Fruit fly (Drosophila melanogaster) whole organism, embryonic: ENCODE data around the gene Est-Q.

Experiments
- CG10274 ChIP-seq: fragments of 200-800 bp; sonication (Bioruptor generic); optimal IDR thresholded peaks from 3 replicates; lab custom pipeline; 2017; ENCODE audit warnings: missing biosample characterization, mild to moderate bottlenecking, missing genetic modification characterization
- CG11560 ChIP-seq: fragments of 200-800 bp; sonication (Bioruptor generic); IDR thresholded peaks from 3 replicates; pipeline ENCODE4 v1.3.6; 2022; ENCODE audit warnings: missing biosample characterization, missing genetic modification characterization
- CG12071 ChIP-seq: fragments of 200-800 bp; sonication (Bioruptor generic); optimal IDR thresholded peaks from 3 replicates; lab custom pipeline; 2018; ENCODE audit warnings: missing biosample characterization, mild to moderate bottlenecking, missing genetic modification characterization
- CG12391 ChIP-seq: fragments of 200-800 bp; sonication (Bioruptor generic); optimal IDR thresholded peaks from 3 replicates; lab custom pipeline; 2018; ENCODE audit warnings: missing biosample characterization, mild to moderate bottlenecking, missing genetic modification characterization, moderate library complexity
- CG14710 ChIP-seq: fragments of 200-800 bp; sonication (Bioruptor generic); optimal IDR thresholded peaks from 3 replicates; lab custom pipeline; 2019; ENCODE audit warnings: missing biosample characterization, mild to moderate bottlenecking, missing genetic modification characterization, moderate library complexity
- CG14965 ChIP-seq: fragments of 200-800 bp; sonication (Bioruptor generic); optimal IDR thresholded peaks from 2 replicates; lab custom pipeline; 2016; ENCODE audit warnings: missing biosample characterization, missing genetic modification characterization, borderline replicate concordance
- CG15073 ChIP-seq: fragments of 200-800 bp; sonication (Bioruptor generic); optimal IDR thresholded peaks from 2 replicates; lab custom pipeline; 2016; ENCODE audit warnings: missing biosample characterization, missing genetic modification characterization
- CG1647 ChIP-seq: fragments of 200-800 bp; sonication (Bioruptor generic); optimal IDR thresholded peaks from 3 replicates; lab custom pipeline; 2016; ENCODE audit warnings: missing biosample characterization, missing genetic modification characterization
- CG2712 ChIP-seq: fragments of 200-800 bp; optimal IDR thresholded peaks from 3 replicates; lab custom pipeline; 2019; ENCODE audit warnings: missing biosample characterization, mild to moderate bottlenecking, missing genetic modification characterization, moderate library complexity
- CG2889 ChIP-seq: fragments of 200-800 bp; sonication (Bioruptor generic); IDR thresholded peaks from 3 replicates; pipeline ENCODE4 v1.3.6; 2022; ENCODE audit warnings: missing biosample characterization, missing genetic modification characterization
- CG32532 ChIP-seq: fragments of 200-800 bp; sonication (Bioruptor generic); IDR thresholded peaks from 2 replicates; pipeline ENCODE4 v1.3.6; 2022; ENCODE audit warnings: missing biosample characterization, missing genetic modification characterization
- CG5180 ChIP-seq: fragments of 200-800 bp; sonication (Bioruptor generic); optimal IDR thresholded peaks from 3 replicates; lab custom pipeline; 2017; ENCODE audit warnings: missing biosample characterization, missing genetic modification characterization, mild to moderate bottlenecking, moderate library complexity, missing genetic modification reagents
- CG7271 ChIP-seq: fragments of 200-800 bp; sonication (Bioruptor generic); optimal IDR thresholded peaks from 2 replicates; lab custom pipeline; 2018; ENCODE audit warnings: missing biosample characterization, mild to moderate bottlenecking, missing genetic modification characterization, moderate library complexity
- CG8281 ChIP-seq: fragments of 200-800 bp; sonication (Bioruptor generic); optimal IDR thresholded peaks from 2 replicates; lab custom pipeline; 2018; ENCODE audit warnings: missing biosample characterization, mild to moderate bottlenecking, missing genetic modification characterization, moderate library complexity
- CG8924 ChIP-seq: fragments of 200-800 bp; optimal IDR thresholded peaks from 3 replicates; lab custom pipeline; 2019; ENCODE audit warnings: missing biosample characterization, mild to moderate bottlenecking, missing genetic modification characterization, moderate library complexity
- CG8944 ChIP-seq: fragments of 200-800 bp; sonication (Bioruptor generic); optimal IDR thresholded peaks from 3 replicates; lab custom pipeline; 2016; ENCODE audit warnings: missing biosample characterization, missing genetic modification characterization
- Camta ChIP-seq: fragments of 200-800 bp; sonication (Bioruptor generic); optimal IDR thresholded peaks from 2 replicates; lab custom pipeline; 2016; ENCODE audit warnings: missing biosample characterization, missing genetic modification characterization
- D19B ChIP-seq: fragments of 200-800 bp; sonication (Bioruptor generic); optimal IDR thresholded peaks from 2 replicates; lab custom pipeline; 2017; ENCODE audit warnings: missing biosample characterization, mild to moderate bottlenecking, missing genetic modification characterization
- Dfd ChIP-seq, 2 experiments: fragments of >200 bp; optimal IDR thresholded peaks; 2 replicates each; lab custom pipeline; 2017; ENCODE audit warnings: missing biosample characterization in 2 of 2, missing genetic modification characterization in 2 of 2
- Dp ChIP-seq: fragments of 200-800 bp; sonication (Bioruptor generic); optimal IDR thresholded peaks from 2 replicates; lab custom pipeline; 2018; ENCODE audit warnings: missing biosample characterization, mild to moderate bottlenecking, missing genetic modification characterization, moderate library complexity
- Ets65A ChIP-seq: fragments of 200-800 bp; sonication (Bioruptor generic); peaks from one replicate; lab custom pipeline; 2016; ENCODE audit warnings: missing biosample characterization, missing genetic modification characterization
- Fer2 ChIP-seq: fragments of 200-800 bp; sonication (Bioruptor generic); optimal IDR thresholded peaks from 2 replicates; lab custom pipeline; 2018; ENCODE audit warnings: missing biosample characterization, mild to moderate bottlenecking, missing genetic modification characterization, moderate library complexity
- H15 ChIP-seq: fragments of 200-800 bp; sonication (Bioruptor generic); IDR thresholded peaks from 3 replicates; pipeline ENCODE4 v1.3.6; 2022; ENCODE audit warnings: missing biosample characterization, missing genetic modification characterization
- Hr78 ChIP-seq, 2 experiments: fragments of 200-800 bp in 1 of 2; fragments of >200 bp in 1 of 2; sonication (Bioruptor generic) in 1 of 2; optimal IDR thresholded peaks; 2 replicates each; lab custom pipeline; 2017 to 2019; ENCODE audit warnings: missing biosample characterization in 2 of 2, missing genetic modification characterization in 2 of 2, mild to moderate bottlenecking in 1 of 2, moderate library complexity in 1 of 2
- Jarid2 ChIP-seq: fragments of 200-800 bp; sonication (Bioruptor generic); optimal IDR thresholded peaks from 3 replicates; lab custom pipeline; 2017; ENCODE audit warnings: mild to moderate bottlenecking, missing biosample characterization, missing genetic modification reagents, missing genetic modification characterization
- Mad ChIP-seq: fragments of 200-800 bp; sonication (Bioruptor generic); optimal IDR thresholded peaks from 2 replicates; lab custom pipeline; 2016; ENCODE audit warnings: missing biosample characterization, missing genetic modification characterization
- Max ChIP-seq: fragments of 200-800 bp; sonication (Bioruptor generic); optimal IDR thresholded peaks from 2 replicates; lab custom pipeline; 2016; ENCODE audit warnings: missing biosample characterization, mild to moderate bottlenecking, missing genetic modification characterization
- Neu2 ChIP-seq: fragments of 200-800 bp; sonication (Bioruptor generic); optimal IDR thresholded peaks from 3 replicates; lab custom pipeline; 2016; ENCODE audit warnings: missing biosample characterization, missing genetic modification characterization, borderline replicate concordance
- Optix ChIP-seq: fragments of 200-800 bp; sonication (Bioruptor generic); IDR thresholded peaks from 3 replicates; pipeline ENCODE4 v1.3.6; 2022; ENCODE audit warnings: missing biosample characterization, missing genetic modification characterization
- Ssrp ChIP-seq: fragments of 200-800 bp; sonication (Bioruptor generic); optimal IDR thresholded peaks from 2 replicates; lab custom pipeline; 2018; ENCODE audit warnings: missing biosample characterization, mild to moderate bottlenecking, missing genetic modification characterization, moderate library complexity
- Vsx1 ChIP-seq: fragments of 200-800 bp; sonication (Bioruptor generic); optimal IDR thresholded peaks from 2 replicates; lab custom pipeline; 2017; ENCODE audit warnings: missing biosample characterization, mild to moderate bottlenecking, missing genetic modification characterization, missing genetic modification reagents
- ab ChIP-seq: fragments of 200-800 bp; sonication (Bioruptor generic); optimal IDR thresholded peaks from 2 replicates; lab custom pipeline; 2016; ENCODE audit warnings: missing biosample characterization, missing genetic modification characterization
- ap ChIP-seq: fragments of 200-800 bp; sonication (Bioruptor generic); IDR thresholded peaks from 2 replicates; pipeline ENCODE4 v1.3.6; 2022; ENCODE audit warnings: missing biosample characterization, missing genetic modification characterization
- bsh ChIP-seq, 2 experiments: fragments of 200-800 bp; sonication (Bioruptor generic); optimal IDR thresholded peaks; 2 replicates each; lab custom pipeline; 2017 to 2018; ENCODE audit warnings: mild to moderate bottlenecking in 2 of 2, missing biosample characterization in 2 of 2, missing genetic modification characterization in 2 of 2, moderate library complexity in 1 of 2
- cad ChIP-seq: fragments of >200 bp; optimal IDR thresholded peaks from 2 replicates; lab custom pipeline; 2017; ENCODE audit warnings: missing biosample characterization, missing genetic modification characterization
- chm ChIP-seq: fragments of 200-800 bp; sonication (Bioruptor generic); IDR thresholded peaks from 2 replicates; pipeline ENCODE4 v1.3.6; 2022; ENCODE audit warnings: missing biosample characterization, missing genetic modification characterization
- croc ChIP-seq: fragments of 200-800 bp; sonication (Bioruptor generic); conservative IDR thresholded peaks from 3 replicates; pipeline ENCODE4 v1.3.6; 2022; ENCODE audit warnings: missing biosample characterization, missing genetic modification characterization
- dimm ChIP-seq: fragments of 200-800 bp; sonication (Bioruptor generic); IDR thresholded peaks from 2 replicates; pipeline ENCODE4 v1.3.6; 2022; ENCODE audit warnings: missing biosample characterization, missing genetic modification characterization
- gcm2 ChIP-seq: fragments of 200-800 bp; sonication (Bioruptor generic); optimal IDR thresholded peaks from 2 replicates; lab custom pipeline; 2016; ENCODE audit warnings: missing biosample characterization, missing genetic modification characterization
- lmd ChIP-seq: fragments of 200-800 bp; sonication (Bioruptor generic); IDR thresholded peaks from 2 replicates; pipeline ENCODE4 v1.3.6; 2022; ENCODE audit warnings: missing biosample characterization, missing genetic modification characterization
- mam ChIP-seq: fragments of 200-800 bp; sonication (Bioruptor generic); optimal IDR thresholded peaks from 3 replicates; lab custom pipeline; 2016; ENCODE audit warnings: missing biosample characterization, missing genetic modification characterization
- nerfin-2 ChIP-seq: fragments of 200-800 bp; sonication (Bioruptor generic); IDR thresholded peaks from 2 replicates; pipeline ENCODE4 v1.3.6; 2022; ENCODE audit warnings: missing biosample characterization, missing genetic modification characterization; ENCODE audit not compliant: partially characterized antibody
- nom ChIP-seq: fragments of 200-800 bp; sonication (Bioruptor generic); optimal IDR thresholded peaks from 2 replicates; lab custom pipeline; 2017; ENCODE audit warnings: missing biosample characterization, missing genetic modification characterization, mild to moderate bottlenecking, moderate library complexity, missing genetic modification reagents
- otp ChIP-seq: fragments of 200-800 bp; sonication (Bioruptor generic); IDR thresholded peaks from 3 replicates; pipeline ENCODE4, ENCODE4 v1.3.6; 2022; ENCODE audit warnings: missing biosample characterization, missing genetic modification characterization
- p53 ChIP-seq: fragments of 200-800 bp; sonication (Bioruptor generic); optimal IDR thresholded peaks from 2 replicates; lab custom pipeline; 2016; ENCODE audit warnings: missing biosample characterization, missing genetic modification characterization
- pita ChIP-seq: fragments of 200-800 bp; sonication (Bioruptor generic); optimal IDR thresholded peaks from 2 replicates; lab custom pipeline; 2017; ENCODE audit warnings: missing biosample characterization, mild to moderate bottlenecking, missing genetic modification characterization
- shn ChIP-seq: fragments of 200-800 bp; sonication (Bioruptor generic); optimal IDR thresholded peaks from 3 replicates; lab custom pipeline; 2016; ENCODE audit warnings: missing biosample characterization, missing genetic modification characterization
- sisA ChIP-seq: fragments of 200-800 bp; sonication (Bioruptor generic); IDR thresholded peaks from 2 replicates; pipeline ENCODE4 v1.3.6; 2022; ENCODE audit warnings: missing biosample characterization, missing genetic modification characterization
- sna ChIP-seq: fragments of 200-800 bp; sonication (Bioruptor generic); IDR thresholded peaks from 2 replicates; pipeline ENCODE4 v1.3.6; 2022; ENCODE audit warnings: missing biosample characterization, missing genetic modification characterization; ENCODE audit not compliant: partially characterized antibody
- tna ChIP-seq: fragments of 200-800 bp; sonication (Bioruptor generic); IDR thresholded peaks from 2 replicates; pipeline ENCODE4 v1.3.6; 2022; ENCODE audit warnings: missing biosample characterization, missing genetic modification characterization; ENCODE audit not compliant: partially characterized antibody
- zfh2 ChIP-seq: fragments of 200-800 bp; sonication (Bioruptor generic); optimal IDR thresholded peaks from 2 replicates; lab custom pipeline; 2016; ENCODE audit warnings: missing biosample characterization, missing genetic modification characterization

Gene Est-Q

DNA sequence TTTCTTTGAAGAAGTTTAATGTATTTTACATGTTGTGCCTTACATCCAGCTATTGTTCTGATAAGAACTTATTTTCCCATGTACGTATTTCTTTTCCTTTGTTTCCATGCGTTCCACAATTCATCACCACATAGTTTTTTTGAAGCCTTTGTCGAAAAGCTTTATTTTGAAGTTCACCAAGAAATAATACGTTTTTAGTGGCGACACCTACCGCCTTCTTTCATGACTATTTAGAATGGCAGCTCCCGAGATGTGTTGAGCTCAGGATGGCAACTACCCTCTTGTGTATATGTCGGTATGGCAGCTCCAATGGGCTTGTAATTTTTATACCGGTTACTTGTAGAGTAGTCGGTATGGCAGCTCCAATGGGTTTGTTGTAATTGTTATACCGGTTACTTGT lies 17.4 kb upstream of the Est-Q start (continued):
- TF ChIP-seq CG5180 (no peak), CG14710 (tag; lab: Kevin White, UChicago) (peak; percentile 69), Mad (GFP tag; lab: Kevin White, UChicago) (no peak), Fer2 (no peak), CG8281 (tag; lab: Kevin White, UChicago) (no peak), CG8924 (tag; lab: Kevin White, UChicago) (no peak), nerfin-2 (GFP tag; lab: Robert Waterston, UW) (no peak), Vsx1 (no peak), Max (GFP tag; lab: Kevin White, UChicago) (no peak), lmd (GFP tag; lab: Robert Waterston, UW) (no peak; the same call in 1 of the 2 replicates), cad (no peak), Optix (GFP tag; lab: Robert Waterston, UW) (no peak), CG2712 (tag; lab: Kevin White, UChicago) (peak; percentile 47), bsh (GFP tag; optimal IDR thresholded peaks at IDR 0.05; lab: Kevin White, UChicago) (peak in 1 of 2 experiments; percentile 7), CG7271 (tag; lab: Kevin White, UChicago) (no peak), otp (GFP tag; lab: Robert Waterston, UW) (no peak), Camta (GFP tag; lab: Kevin White, UChicago) (no peak), CG8944 (peak; percentile 3), Neu2 (GFP tag; lab: Kevin White, UChicago) (no peak), croc (GFP tag; lab: Robert Waterston, UW) (no peak), H15 (GFP tag; lab: Robert Waterston, UW) (no peak), CG1647 (GFP tag; lab: Kevin White, UChicago) (no peak), Ets65A (GFP tag; lab: Kevin White, UChicago) (no peak), dimm (GFP tag; lab: Robert Waterston, UW) (no peak), p53 (GFP tag; lab: Kevin White, UChicago) (no peak), tna (GFP tag; lab: Robert Waterston, UW) (peak; percentile 13; the same call in 1 of the 2 replicates), Ssrp (no peak), CG15073 (GFP tag; lab: Kevin White, UChicago) (no peak), mam (peak; percentile 19), gcm2 (no peak), ap (GFP tag; lab: Robert Waterston, UW) (no peak), CG32532 (GFP tag; lab: Robert Waterston, UW) (peak; percentile 56; the same call in 1 of the 2 replicates), CG12391 (tag; lab: Kevin White, UChicago) (peak; percentile 16), CG11560 (tag; lab: Robert Waterston, UW) (no peak; the same call in 2 of the 3 replicates), Jarid2 (GFP tag; lab: Kevin White, UChicago) (no peak), D19B (no peak), chm (GFP tag; lab: Robert Waterston, UW) (no peak), Dfd (GFP tag; optimal IDR thresholded peaks at IDR 0.05; lab: Kevin White, UChicago) (no peak), CG10274 (GFP tag; lab: Kevin White, UChicago) (no peak), nom (GFP tag; lab: Kevin White, UChicago) (no peak), zfh2 (GFP tag; lab: Kevin White, UChicago) (no peak), Hr78 (GFP tag; optimal IDR thresholded peaks at IDR 0.05; lab: Kevin White, UChicago) (no peak), CG2889 (GFP tag; lab: Robert Waterston, UW) (no peak), pita (peak; percentile 94), shn (peak; percentile 15), Dp (GFP tag; lab: Kevin White, UChicago) (peak; percentile 46), CG12071 (no peak), sna (GFP tag; lab: Robert Waterston, UW) (no peak), CG14965 (GFP tag; lab: Kevin White, UChicago) (peak; percentile 30), ab (no peak), sisA (GFP tag; lab: Robert Waterston, UW) (no peak)
